Fruit fly (Drosophila melanogaster) whole organism, embryonic: ENCODE data around the gene CG3032.
A peak's percentile ranks its signal among the peaks of the same experiment; 100 is the strongest.

Source experiments
- Atf-2 ChIP-seq: fragments of 200-800 bp; sonication (Bioruptor generic); optimal IDR thresholded peaks from 2 replicates; lab custom pipeline; 2016; ENCODE audit warnings: missing biosample characterization, missing genetic modification characterization
- Atf6 ChIP-seq: fragments of 200-800 bp; sonication (Bioruptor generic); IDR thresholded peaks from 2 replicates; pipeline ENCODE4 v1.3.6; 2022; ENCODE audit warnings: missing biosample characterization, missing genetic modification characterization
- CG10267 ChIP-seq: fragments of 200-800 bp; sonication (Bioruptor generic); optimal IDR thresholded peaks from 2 replicates; lab custom pipeline; 2018; ENCODE audit warnings: missing biosample characterization, mild to moderate bottlenecking, missing genetic modification characterization, moderate library complexity
- CG10565 ChIP-seq: fragments of 200-800 bp; sonication (Bioruptor generic); optimal IDR thresholded peaks from 3 replicates; lab custom pipeline; 2016; ENCODE audit warnings: missing biosample characterization, mild to moderate bottlenecking, missing genetic modification characterization
- CG11723 ChIP-seq: fragments of 200-800 bp; sonication (Bioruptor generic); optimal IDR thresholded peaks from 2 replicates; lab custom pipeline; 2017; ENCODE audit warnings: missing biosample characterization, mild to moderate bottlenecking, missing genetic modification characterization
- CG13296 ChIP-seq: fragments of 200-800 bp; sonication (Bioruptor generic); optimal IDR thresholded peaks from 3 replicates; lab custom pipeline; 2018; ENCODE audit warnings: missing biosample characterization, mild to moderate bottlenecking, missing genetic modification characterization
- CG14014 ChIP-seq: fragments of 200-800 bp; sonication (Bioruptor generic); IDR thresholded peaks from 2 replicates; pipeline ENCODE4 v1.3.6; 2022; ENCODE audit warnings: missing biosample characterization, missing genetic modification characterization
- CG15601 ChIP-seq: fragments of 200-800 bp; sonication (Bioruptor generic); optimal IDR thresholded peaks from 3 replicates; lab custom pipeline; 2019; ENCODE audit warnings: missing biosample characterization, mild to moderate bottlenecking, missing genetic modification characterization, moderate library complexity
- CG16815 ChIP-seq: fragments of 200-800 bp; sonication (Bioruptor generic); optimal IDR thresholded peaks from 3 replicates; lab custom pipeline; 2017; ENCODE audit warnings: missing biosample characterization, mild to moderate bottlenecking, missing genetic modification characterization
- CG17802 ChIP-seq: fragments of 200-800 bp; sonication (Bioruptor generic); optimal IDR thresholded peaks from 2 replicates; lab custom pipeline; 2018; ENCODE audit warnings: missing biosample characterization, mild to moderate bottlenecking, missing genetic modification characterization, moderate library complexity
- CG17829 ChIP-seq: fragments of 200-800 bp; optimal IDR thresholded peaks from 2 replicates; lab custom pipeline; 2019; ENCODE audit warnings: missing biosample characterization, mild to moderate bottlenecking, missing genetic modification characterization, moderate library complexity
- CG1832 ChIP-seq: fragments of 200-800 bp; sonication (Bioruptor generic); optimal IDR thresholded peaks from 2 replicates; lab custom pipeline; 2017; ENCODE audit warnings: missing biosample characterization, mild to moderate bottlenecking, missing genetic modification characterization, inconsistent platforms
- CG18619 ChIP-seq: fragments of 200-800 bp; sonication (Bioruptor generic); optimal IDR thresholded peaks from 3 replicates; lab custom pipeline; 2017; ENCODE audit warnings: missing biosample characterization, mild to moderate bottlenecking, missing genetic modification characterization
- CG2889 ChIP-seq: fragments of 200-800 bp; sonication (Bioruptor generic); IDR thresholded peaks from 3 replicates; pipeline ENCODE4 v1.3.6; 2022; ENCODE audit warnings: missing biosample characterization, missing genetic modification characterization
- CG3163 ChIP-seq: fragments of 200-800 bp; sonication (Bioruptor generic); optimal IDR thresholded peaks from 3 replicates; lab custom pipeline; 2016; ENCODE audit warnings: missing biosample characterization, missing genetic modification characterization
- CG3838 ChIP-seq: fragments of 200-800 bp; sonication (Bioruptor generic); optimal IDR thresholded peaks from 3 replicates; lab custom pipeline; 2016; ENCODE audit warnings: missing biosample characterization, missing genetic modification characterization
- CG4854 ChIP-seq: fragments of 200-800 bp; sonication (Bioruptor generic); optimal IDR thresholded peaks from 2 replicates; lab custom pipeline; 2016; ENCODE audit warnings: missing biosample characterization, missing genetic modification characterization, inconsistent platforms
- CG5245 ChIP-seq: fragments of 200-800 bp; sonication (Bioruptor generic); optimal IDR thresholded peaks from 3 replicates; lab custom pipeline; 2016; ENCODE audit warnings: missing biosample characterization, missing genetic modification characterization
- CG9215 ChIP-seq: fragments of 200-800 bp; sonication (Bioruptor generic); IDR thresholded peaks from 2 replicates; pipeline ENCODE4 v1.3.6; 2022; ENCODE audit warnings: missing biosample characterization, missing genetic modification characterization
- Deaf1 ChIP-seq: fragments of 200-800 bp; optimal IDR thresholded peaks from 3 replicates; lab custom pipeline; 2019; ENCODE audit warnings: missing biosample characterization, mild to moderate bottlenecking, missing genetic modification characterization, moderate library complexity
- Ets65A ChIP-seq: fragments of 200-800 bp; sonication (Bioruptor generic); peaks from one replicate; lab custom pipeline; 2016; ENCODE audit warnings: missing biosample characterization, missing genetic modification characterization
- GATAe ChIP-seq: fragments of 200-800 bp; sonication (Bioruptor generic); conservative IDR thresholded peaks from 2 replicates; pipeline ENCODE4 v1.3.6; 2022; ENCODE audit warnings: missing biosample characterization, missing genetic modification characterization
- HLHmδ ChIP-seq: fragments of 200-800 bp; sonication (Bioruptor generic); optimal IDR thresholded peaks from 2 replicates; lab custom pipeline; 2018; ENCODE audit warnings: missing biosample characterization, mild to moderate bottlenecking, missing genetic modification characterization, moderate library complexity
- HmgZ ChIP-seq: fragments of 200-800 bp; sonication (Bioruptor generic); optimal IDR thresholded peaks from 2 replicates; lab custom pipeline; 2018; ENCODE audit warnings: missing biosample characterization, mild to moderate bottlenecking, missing genetic modification characterization
- Nf-YA ChIP-seq: fragments of 200-800 bp; sonication (Bioruptor generic); IDR thresholded peaks from 2 replicates; pipeline ENCODE4 v1.3.6; 2022; ENCODE audit warnings: missing biosample characterization, missing genetic modification characterization
- Optix ChIP-seq: fragments of 200-800 bp; sonication (Bioruptor generic); IDR thresholded peaks from 3 replicates; pipeline ENCODE4 v1.3.6; 2022; ENCODE audit warnings: missing biosample characterization, missing genetic modification characterization
- Side ChIP-seq: fragments of 200-800 bp; sonication (Bioruptor generic); optimal IDR thresholded peaks from 2 replicates; lab custom pipeline; 2016; ENCODE audit warnings: missing biosample characterization, missing genetic modification characterization
- Sry-δ ChIP-seq: fragments of 200-800 bp; sonication (Bioruptor generic); optimal IDR thresholded peaks from 2 replicates; lab custom pipeline; 2016; ENCODE audit warnings: missing biosample characterization, missing genetic modification characterization
- YL-1 ChIP-seq: fragments of 200-800 bp; sonication (Bioruptor generic); optimal IDR thresholded peaks from 3 replicates; lab custom pipeline; 2017; ENCODE audit warnings: missing biosample characterization, mild to moderate bottlenecking, missing genetic modification characterization
- bowl ChIP-seq: fragments of 200-800 bp; sonication (Bioruptor generic); IDR thresholded peaks from 2 replicates; pipeline ENCODE4 v1.3.6; 2022; ENCODE audit warnings: missing biosample characterization, missing genetic modification characterization
- btn ChIP-seq: fragments of 200-800 bp; sonication (Bioruptor generic); optimal IDR thresholded peaks from 2 replicates; lab custom pipeline; 2016; ENCODE audit warnings: missing biosample characterization, missing genetic modification characterization
- caup ChIP-seq: fragments of 200-800 bp; sonication (Bioruptor generic); optimal IDR thresholded peaks from 3 replicates; lab custom pipeline; 2017; ENCODE audit warnings: missing biosample characterization, mild to moderate bottlenecking, missing genetic modification characterization, moderate library complexity; ENCODE audit not compliant: severe bottlenecking
- chinmo ChIP-seq: fragments of 200-800 bp; sonication (Bioruptor generic); IDR thresholded peaks from 4 replicates; pipeline ENCODE4 v1.3.6; 2022; ENCODE audit warnings: missing biosample characterization, missing genetic modification characterization; ENCODE audit not compliant: partially characterized antibody
- crc ChIP-seq: fragments of 200-800 bp; sonication (Bioruptor generic); optimal IDR thresholded peaks from 2 replicates; lab custom pipeline; 2016; ENCODE audit warnings: missing biosample characterization, missing genetic modification characterization
- crol ChIP-seq: fragments of 200-800 bp; sonication (Bioruptor generic); IDR thresholded peaks from 2 replicates; pipeline ENCODE4 v1.3.6; 2022; ENCODE audit warnings: missing biosample characterization, missing genetic modification characterization
- dimm ChIP-seq: fragments of 200-800 bp; sonication (Bioruptor generic); IDR thresholded peaks from 2 replicates; pipeline ENCODE4 v1.3.6; 2022; ENCODE audit warnings: missing biosample characterization, missing genetic modification characterization
- disco-r ChIP-seq: fragments of 200-800 bp; sonication (Bioruptor generic); optimal IDR thresholded peaks from 2 replicates; lab custom pipeline; 2016; ENCODE audit warnings: missing biosample characterization, missing genetic modification characterization
- ems ChIP-seq: fragments of 200-800 bp; sonication (Bioruptor generic); optimal IDR thresholded peaks from 3 replicates; lab custom pipeline; 2016; ENCODE audit warnings: missing biosample characterization, missing genetic modification characterization
- fd3F ChIP-seq: fragments of 200-800 bp; sonication (Bioruptor generic); optimal IDR thresholded peaks from 2 replicates; lab custom pipeline; 2018; ENCODE audit warnings: missing biosample characterization, mild to moderate bottlenecking, missing genetic modification characterization, moderate library complexity
- grn ChIP-seq: fragments of 200-800 bp; sonication (Bioruptor generic); optimal IDR thresholded peaks from 3 replicates; lab custom pipeline; 2017; ENCODE audit warnings: missing biosample characterization, missing genetic modification characterization
- gt ChIP-seq: fragments of 200-800 bp; sonication (Bioruptor generic); IDR thresholded peaks from 2 replicates; pipeline ENCODE4 v1.3.6; 2022; ENCODE audit warnings: missing biosample characterization, missing genetic modification characterization
- ham ChIP-seq: fragments of 200-800 bp; sonication (Bioruptor generic); IDR thresholded peaks from 2 replicates; pipeline ENCODE4 v1.3.6; 2022; ENCODE audit warnings: missing biosample characterization, missing genetic modification characterization
- her ChIP-seq: fragments of 200-800 bp; sonication (Bioruptor generic); optimal IDR thresholded peaks from 2 replicates; lab custom pipeline; 2016; ENCODE audit warnings: missing biosample characterization, missing genetic modification characterization
- insv ChIP-seq, 2 experiments: fragments of 200-800 bp; sonication (Bioruptor generic); optimal IDR thresholded peaks; 3 replicates each; lab custom pipeline; 2016 to 2018; ENCODE audit warnings: missing biosample characterization in 2 of 2, missing genetic modification characterization in 2 of 2
- knrl ChIP-seq: fragments of 200-800 bp; sonication (Bioruptor generic); IDR thresholded peaks from 3 replicates; pipeline ENCODE4 v1.3.6; 2022; ENCODE audit warnings: missing biosample characterization, missing genetic modification characterization; ENCODE audit not compliant: partially characterized antibody
- pb ChIP-seq: fragments of 200-800 bp; sonication (Bioruptor generic); optimal IDR thresholded peaks from 3 replicates; lab custom pipeline; 2016; ENCODE audit warnings: missing biosample characterization, missing genetic modification characterization
- pho ChIP-seq: fragments of 200-800 bp; sonication (Bioruptor generic); optimal IDR thresholded peaks from 2 replicates; lab custom pipeline; 2016; ENCODE audit warnings: missing biosample characterization, missing genetic modification characterization
- sim ChIP-seq: fragments of 200-800 bp; sonication (Bioruptor generic); IDR thresholded peaks from 2 replicates; pipeline ENCODE4 v1.3.6; 2022; ENCODE audit warnings: missing biosample characterization, missing genetic modification characterization
- vnd ChIP-seq: fragments of 200-800 bp; sonication (Bioruptor generic); IDR thresholded peaks from 3 replicates; pipeline ENCODE4 v1.3.6; 2022; ENCODE audit warnings: missing biosample characterization, missing genetic modification characterization; ENCODE audit not compliant: partially characterized antibody

Gene CG3032

dm6 chrX:7013320-7014214 lies at the start of gene CG3032, which contains the start of gene CG4593 (continued):
- TF ChIP-seq crol (GFP tag; lab: Robert Waterston, UW) (no peak), Atf6 (GFP tag; lab: Robert Waterston, UW) (peak; percentile 88), pho (peak; percentile 81), HmgZ (peak; percentile 78), crc (GFP tag; lab: Kevin White, UChicago) (peak; percentile 64), vnd (GFP tag; lab: Robert Waterston, UW) (no peak), knrl (peak; percentile 28; the same call in 1 of the 3 replicates), CG2889 (peak; percentile 87), CG1832 (GFP tag; lab: Kevin White, UChicago) (no peak), caup (GFP tag; lab: Kevin White, UChicago) (peak; percentile 70), Ets65A (GFP tag; lab: Kevin White, UChicago) (peak; percentile 97), CG14014 (GFP tag; lab: Robert Waterston, UW) (peak; percentile 89), CG10565 (no peak), CG13296 (GFP tag; lab: Kevin White, UChicago) (peak; percentile 71), CG18619 (GFP tag; lab: Kevin White, UChicago) (peak; percentile 71), CG11723 (GFP tag; lab: Kevin White, UChicago) (peak; percentile 24), Nf-YA (GFP tag; lab: Robert Waterston, UW) (peak; percentile 77; the same call in 1 of the 2 replicates), dimm (GFP tag; lab: Robert Waterston, UW) (peak; percentile 68), CG9215 (GFP tag; lab: Robert Waterston, UW) (peak; percentile 83), CG16815 (GFP tag; lab: Kevin White, UChicago) (peak; percentile 73), ems (GFP tag; lab: Kevin White, UChicago) (peak; percentile 69), Atf-2 (GFP tag; lab: Kevin White, UChicago) (peak; percentile 44), CG4854 (GFP tag; lab: Kevin White, UChicago) (peak; percentile 61), CG17802 (tag; lab: Kevin White, UChicago) (no peak), grn (GFP tag; lab: Kevin White, UChicago) (no peak), CG17829 (tag; lab: Kevin White, UChicago) (peak; percentile 74), CG3838 (peak; percentile 34), insv (GFP tag; optimal IDR thresholded peaks at IDR 0.05; lab: Kevin White, UChicago) (peak; percentile 87 to 98), YL-1 (GFP tag; lab: Kevin White, UChicago) (peak; percentile 27), Deaf1 (peak; percentile 45), Sry-δ (GFP tag; lab: Kevin White, UChicago) (peak; percentile 73), her (GFP tag; lab: Kevin White, UChicago) (peak; percentile 18), Optix (peak; percentile 68; the same call in 2 of the 3 replicates), gt (GFP tag; lab: Robert Waterston, UW) (0 out of 2 replicates have a peak, but pooled peaks have one; percentile 32), Side (peak; percentile 62), pb (no peak), disco-r (GFP tag; lab: Kevin White, UChicago) (no peak), CG3163 (GFP tag; lab: Kevin White, UChicago) (peak; percentile 40), btn (no peak), sim (GFP tag; lab: Robert Waterston, UW) (no peak), chinmo (GFP tag; lab: Robert Waterston, UW) (no peak), bowl (GFP tag; lab: Robert Waterston, UW) (peak; percentile 64), ham (no peak; the same call in 1 of the 2 replicates), CG5245 (peak; percentile 56), fd3F (peak; percentile 83), HLHmδ (no peak), CG15601 (tag; lab: Kevin White, UChicago) (peak; percentile 64), GATAe (GFP tag; lab: Robert Waterston, UW) (peak; percentile 73), CG10267 (peak; percentile 67)
